Worm (Caenorhabditis elegans) whole organism, midembryonic: Measurements from ENCODE around the gene pkc-3.

Experiments used
- flt-1 ChIP-seq: fragments of 200-800 bp; sonication (Bioruptor generic); IDR thresholded peaks from 2 replicates; pipeline ENCODE4 v1.3.6; 2022; ENCODE audit warnings: missing genetic modification characterization, missing compliant biosample characterization
- klf-2 ChIP-seq: fragments of 200-800 bp; sonication (Bioruptor generic); conservative IDR thresholded peaks from 2 replicates; pipeline ENCODE4 v1.3.6; 2022; ENCODE audit warnings: missing genetic modification reagents, missing genetic modification characterization, missing compliant biosample characterization
- med-1 ChIP-seq: sonication (generic microtip); optimal IDR thresholded peaks from 2 replicates; lab custom pipeline; 2017; ENCODE audit warnings: missing genetic modification characterization, mild to moderate bottlenecking, missing compliant biosample characterization, antibody characterized with exemption, missing genetic modification reagents; ENCODE audit not compliant: insufficient read depth

- TF ChIP-seq klf-2: no peak
- TF ChIP-seq med-1: no peak
- TF ChIP-seq flt-1: no peak
Observed at ce11 chrII:5377467-5378238, 2.2 kb upstream of the pkc-3 start, which contains the start of gene prdx-2.
